Fruit fly (Drosophila melanogaster): ENCODE results near the gene osa.
A peak's percentile ranks its signal among the peaks of the same experiment; 100 is the strongest.

Gene osa

dm6 chr3R:17647444-17647843, 70.7 kb downstream of the osa start, which contains the start of gene CG14322 (continued):
- TF ChIP-seq stc (GFP tag; IDR thresholded peaks at IDR 0.05) (no peak), Jarid2 (GFP tag; optimal IDR thresholded peaks at IDR 0.05) (no peak), CG1603 (tag; optimal IDR thresholded peaks at IDR 0.05) (peak; percentile 53), fd96Cb (tag; optimal IDR thresholded peaks at IDR 0.05) (no peak), CkIIα-i1 (GFP tag; IDR thresholded peaks at IDR 0.05) (no peak), CG17912 (GFP tag; optimal IDR thresholded peaks at IDR 0.05) (no peak), CG32767 (GFP tag; IDR thresholded peaks at IDR 0.05) (no peak), sna (GFP tag; IDR thresholded peaks at IDR 0.05; ENCODE audit: partially characterized antibody) (peak; percentile 52; the same call in 1 of the 2 replicates), CG4617 (GFP tag; optimal IDR thresholded peaks at IDR 0.05; ENCODE audit: borderline replicate concordance) (peak; percentile 9), Gug (GFP tag; IDR thresholded peaks at IDR 0.05) (peak; percentile 54; the same call in 2 of the 4 replicates), CG4820 (GFP tag; optimal IDR thresholded peaks at IDR 0.05) (no peak), dmrt11E (tag; optimal IDR thresholded peaks at IDR 0.05) (no peak), CG12071 (GFP tag; optimal IDR thresholded peaks at IDR 0.05) (no peak), CG18011 (GFP tag; optimal IDR thresholded peaks at IDR 0.05) (no peak), CG13775 (GFP tag; optimal IDR thresholded peaks at IDR 0.05) (no peak), Eip74EF (GFP tag; optimal IDR thresholded peaks at IDR 0.05) (no peak), mam (GFP tag; optimal IDR thresholded peaks at IDR 0.05) (peak; percentile 22), CG5180 (GFP tag; optimal IDR thresholded peaks at IDR 0.05) (no peak), BEAF-32 (GFP tag; optimal IDR thresholded peaks at IDR 0.05) (peak; percentile 43), Kr (GFP tag; optimal IDR thresholded peaks at IDR 0.05) (no peak), CG32532 (GFP tag; IDR thresholded peaks at IDR 0.05) (peak; percentile 44; the same call in 1 of the 2 replicates), Oli (tag; optimal IDR thresholded peaks at IDR 0.05) (no peak), cas (GFP tag; IDR thresholded peaks at IDR 0.05) (no peak), YL-1 (GFP tag; optimal IDR thresholded peaks at IDR 0.05) (no peak), CG13287 (GFP tag; IDR thresholded peaks at IDR 0.05; ENCODE audit: partially characterized antibody) (peak; percentile 56), CG10565 (GFP tag; optimal IDR thresholded peaks at IDR 0.05) (no peak), psq (GFP tag; optimal IDR thresholded peaks at IDR 0.05) (no peak), NFAT (GFP tag; IDR thresholded peaks at IDR 0.05) (0 out of 2 replicates have a peak, but pooled peaks have one; percentile 30), unc-4 (GFP tag; IDR thresholded peaks at IDR 0.05; ENCODE audit: partially characterized antibody) (0 out of 2 replicates have a peak, but pooled peaks have one; percentile 23), CG7556 (GFP tag; optimal IDR thresholded peaks at IDR 0.05) (no peak), sim (GFP tag; IDR thresholded peaks at IDR 0.05) (no peak), Med (GFP tag) (peak; percentile 81), Lpt (GFP tag; optimal IDR thresholded peaks at IDR 0.05) (no peak), CG9727 (GFP tag; optimal IDR thresholded peaks at IDR 0.05) (no peak), Elba2 (GFP tag; optimal IDR thresholded peaks at IDR 0.05) (peak; percentile 13), bsh (GFP tag; optimal IDR thresholded peaks at IDR 0.05) (no peak), Neu2 (GFP tag; optimal IDR thresholded peaks at IDR 0.05; ENCODE audit: borderline replicate concordance) (no peak), crol (GFP tag; IDR thresholded peaks at IDR 0.05) (no peak), CG3995 (GFP tag; optimal IDR thresholded peaks at IDR 0.05) (peak; percentile 95), eyg (GFP tag; optimal IDR thresholded peaks at IDR 0.05) (no peak), Antp (GFP tag; optimal IDR thresholded peaks at IDR 0.05) (no peak), CG3847 (GFP tag; IDR thresholded peaks at IDR 0.05) (peak; percentile 48), CG3726 (GFP tag; IDR thresholded peaks at IDR 0.05) (no peak), CG43689 (GFP tag; IDR thresholded peaks at IDR 0.05) (no peak), croc (GFP tag; conservative IDR thresholded peaks at IDR 0.05) (no peak), CG13624 (GFP tag; optimal IDR thresholded peaks at IDR 0.05) (no peak), CG6765 (GFP tag; optimal IDR thresholded peaks at IDR 0.05) (no peak), da (GFP tag; optimal IDR thresholded peaks at IDR 0.05) (no peak), gcm (GFP tag; optimal IDR thresholded peaks at IDR 0.05) (no peak), CG4707 (GFP tag; optimal IDR thresholded peaks at IDR 0.05) (no peak)
